Fruit fly (Drosophila melanogaster) whole organism: Measurements from ENCODE around the gene CG42655.

Experiments
- CG8478 ChIP-seq: fragments of >200 bp; optimal IDR thresholded peaks from 2 replicates; lab custom pipeline; 2018; ENCODE audit warnings: inconsistent platforms
- Dll ChIP-seq: fragments of >200 bp; optimal IDR thresholded peaks from 2 replicates; lab custom pipeline; 2017
- EcR ChIP-seq, 2 experiments: fragments of >200 bp; optimal IDR thresholded peaks; 2 replicates each; lab custom pipeline; 2017; ENCODE audit warnings: missing biosample characterization in 2 of 2, missing genetic modification characterization in 2 of 2, missing genetic modification reagents in 2 of 2
- pan ChIP-seq: fragments of >200 bp; optimal IDR thresholded peaks from 2 replicates; lab custom pipeline; 2017
- psq ChIP-seq: fragments of >200 bp; optimal IDR thresholded peaks from 2 replicates; lab custom pipeline; 2017
- usp ChIP-seq: fragments of >200 bp; optimal IDR thresholded peaks from 2 replicates; lab custom pipeline; 2017; ENCODE audit warnings: missing biosample characterization, missing genetic modification characterization, mixed read lengths

DNA sequence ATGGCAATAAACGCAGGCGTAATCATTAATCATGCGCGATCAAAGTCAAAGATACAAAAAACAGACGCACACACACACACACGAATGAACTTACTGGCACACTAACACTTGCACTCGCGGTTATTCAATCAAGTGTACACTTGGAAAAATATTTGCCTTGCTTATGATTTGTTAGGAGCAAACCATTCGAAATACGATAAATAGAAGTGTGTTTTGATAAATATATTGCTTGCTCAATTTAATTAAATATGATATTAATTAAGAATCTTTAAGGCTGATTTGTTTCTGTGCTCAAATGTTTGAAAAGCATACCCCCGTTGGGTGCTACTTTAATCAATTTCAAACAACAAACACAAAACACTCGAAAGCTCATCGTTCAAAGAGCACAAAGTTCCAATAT, 8.0 kb downstream of the CG42655 start:
- TF ChIP-seq pan, result no peak
- no peak for TF ChIP-seq psq (lab: Kevin White, UChicago)
- no peak for TF ChIP-seq Dll (lab: Kevin White, UChicago)
- TF ChIP-seq usp, result no peak
- TF ChIP-seq CG8478 (lab: Kevin White, UChicago), result no peak
- no peak for TF ChIP-seq EcR (GFP tag; optimal IDR thresholded peaks at IDR 0.05; lab: Kevin White, UChicago)
